Worm (Caenorhabditis elegans): ENCODE measurements around the gene F13A2.9.

ce11 chrV:4341736-4342135 lies 45.6 kb downstream of the F13A2.9 start:
- no peak for TF ChIP-seq pha-4 (GFP tag; IDR thresholded peaks at IDR 0.05)
- TF ChIP-seq pha-4 (tag; optimal IDR thresholded peaks at IDR 0.05) = no peak
- TF ChIP-seq madf-9 (GFP tag; conservative IDR thresholded peaks at IDR 0.05) = no peak
- TF ChIP-seq duxl-1 (tag; optimal IDR thresholded peaks at IDR 0.05; ENCODE audit: poor library complexity) = no peak
- TF ChIP-seq dmd-6 (GFP tag; IDR thresholded peaks at IDR 0.05) = no peak
- TF ChIP-seq R02D3.7 (tag; optimal IDR thresholded peaks at IDR 0.05) = no peak
- no peak for TF ChIP-seq dmd-9 (GFP tag; IDR thresholded peaks at IDR 0.05)
- no peak for TF ChIP-seq daf-12 (tag; optimal IDR thresholded peaks at IDR 0.05)
- TF ChIP-seq ceh-82 (tag; optimal IDR thresholded peaks at IDR 0.05) = no peak
- TF ChIP-seq nhr-41 (GFP tag; IDR thresholded peaks at IDR 0.05) = no peak
